Worm (Caenorhabditis elegans) whole organism, dauer: ENCODE data around the gene C49F8.1.

ENCODE experiments used
- unc-62 ChIP-seq: sonication (generic microtip); optimal IDR thresholded peaks from 2 replicates; lab custom pipeline; 2017; ENCODE audit warnings: missing biosample characterization, missing genetic modification reagents, missing genetic modification characterization

Gene C49F8.1

ce11 chrX:13317532-13317931, 47.3 kb downstream of the C49F8.1 start:
- no peak for TF ChIP-seq unc-62

ce11 chrX:13315093-13315492, 49.7 kb downstream of the C49F8.1 start:
- no peak for TF ChIP-seq unc-62
